Fruit fly (Drosophila melanogaster): ENCODE measurements around the gene U2af38.
A peak's percentile ranks its signal among the peaks of the same experiment; 100 is the strongest.

The U2af38 gene

dm6 chr2L:297480-298284, 3.2 kb upstream of the U2af38 start, which contains the start of gene Pi3K21B (continued):
- 0 out of 2 replicates have a peak, but pooled peaks have one; percentile 39 for TF ChIP-seq CG42726 (GFP tag; IDR thresholded peaks at IDR 0.05; ENCODE audit: partially characterized antibody)
- peak; percentile 29 for TF ChIP-seq CTCF (GFP tag; optimal IDR thresholded peaks at IDR 0.05)
- TF ChIP-seq CG2199 (GFP tag; IDR thresholded peaks at IDR 0.05), result no peak
- peak; percentile 60 for TF ChIP-seq CG6683 (GFP tag; optimal IDR thresholded peaks at IDR 0.05)
- TF ChIP-seq lov (optimal IDR thresholded peaks at IDR 0.05), result no peak
- TF ChIP-seq lov (GFP tag; IDR thresholded peaks at IDR 0.05), result 0 out of 3 replicates have a peak, but pooled peaks have one; percentile 4
- TF ChIP-seq CG9932 (GFP tag; IDR thresholded peaks at IDR 0.05), result peak; percentile 97
- peak; percentile 83 for TF ChIP-seq CG10366 (GFP tag; IDR thresholded peaks at IDR 0.05)
- peak; percentile 92 for TF ChIP-seq CG12155 (GFP tag; optimal IDR thresholded peaks at IDR 0.05)
- TF ChIP-seq Mrtf (GFP tag; IDR thresholded peaks at IDR 0.05), result no peak; the same call in none of the 3 replicates
- peak; percentile 84 for TF ChIP-seq twi (tag; optimal IDR thresholded peaks at IDR 0.05)
- TF ChIP-seq cato (GFP tag; optimal IDR thresholded peaks at IDR 0.05; ENCODE audit: borderline replicate concordance), result peak; percentile 84
- peak; percentile 86 for TF ChIP-seq Fer1 (GFP tag; optimal IDR thresholded peaks at IDR 0.05)
- TF ChIP-seq cwo (GFP tag; optimal IDR thresholded peaks at IDR 0.05), result peak; percentile 69
- peak; percentile 69 for TF ChIP-seq ash1 (GFP tag; optimal IDR thresholded peaks at IDR 0.05)
- no peak for TF ChIP-seq sc (optimal IDR thresholded peaks at IDR 0.05)
- TF ChIP-seq sc (GFP tag; optimal IDR thresholded peaks at IDR 0.05), result peak; percentile 85
- peak; percentile 95 for TF ChIP-seq CoRest (tag; optimal IDR thresholded peaks at IDR 0.05)
- TF ChIP-seq CG2116 (GFP tag; optimal IDR thresholded peaks at IDR 0.05), result peak; percentile 81
- no peak; the same call in 1 of the 2 replicates for TF ChIP-seq amos (GFP tag; IDR thresholded peaks at IDR 0.05; ENCODE audit: partially characterized antibody)
- peak; percentile 84 for TF ChIP-seq ssp (GFP tag; IDR thresholded peaks at IDR 0.05)
- peak; percentile 87 for TF ChIP-seq CG17359 (tag; optimal IDR thresholded peaks at IDR 0.05)
- peak; percentile 90 for TF ChIP-seq Hsf (GFP tag; optimal IDR thresholded peaks at IDR 0.05)
- peak; percentile 86 for TF ChIP-seq ab (GFP tag; optimal IDR thresholded peaks at IDR 0.05)
- TF ChIP-seq klu (GFP tag; IDR thresholded peaks at IDR 0.05), result peak; percentile 77
- peak; percentile 93 for TF ChIP-seq CG12391 (tag; optimal IDR thresholded peaks at IDR 0.05)
- peak; percentile 87 for TF ChIP-seq CG9215 (GFP tag; IDR thresholded peaks at IDR 0.05)
- peak; percentile 87 to 88 for TF ChIP-seq chif (GFP tag; optimal IDR thresholded peaks at IDR 0.05)
- TF ChIP-seq Myb (GFP tag; optimal IDR thresholded peaks at IDR 0.05), result peak; percentile 75
- TF ChIP-seq Nf-YC (tag; optimal IDR thresholded peaks at IDR 0.05), result peak; percentile 86
- TF ChIP-seq CG31388 (GFP tag; optimal IDR thresholded peaks at IDR 0.05), result peak; percentile 82
- peak; percentile 36 for TF ChIP-seq sima (GFP tag; optimal IDR thresholded peaks at IDR 0.05)
- TF ChIP-seq Pdp1 (GFP tag; optimal IDR thresholded peaks at IDR 0.05), result peak; percentile 85 to 90
- TF ChIP-seq Dip2 (GFP tag; IDR thresholded peaks at IDR 0.05), result no peak
- TF ChIP-seq CG9437 (GFP tag; optimal IDR thresholded peaks at IDR 0.05), result peak; percentile 100
- TF ChIP-seq CG4282 (GFP tag; optimal IDR thresholded peaks at IDR 0.05), result peak; percentile 92
- TF ChIP-seq psq (GFP tag; optimal IDR thresholded peaks at IDR 0.05), result peak; percentile 54
- peak; percentile 70 for TF ChIP-seq peb (GFP tag; IDR thresholded peaks at IDR 0.05)
- TF ChIP-seq sr (GFP tag; IDR thresholded peaks at IDR 0.05), result peak; percentile 52; the same call in 1 of the 3 replicates
- TF ChIP-seq CG6689 (GFP tag; IDR thresholded peaks at IDR 0.05), result peak; percentile 83
- peak; percentile 14 for TF ChIP-seq ac (GFP tag; optimal IDR thresholded peaks at IDR 0.05)
- peak; percentile 89 for TF ChIP-seq Fer3 (tag; optimal IDR thresholded peaks at IDR 0.05)
- peak; percentile 86 for TF ChIP-seq Oli (tag; optimal IDR thresholded peaks at IDR 0.05)
- no peak for TF ChIP-seq oc (tag; optimal IDR thresholded peaks at IDR 0.05)
- peak; percentile 87 for TF ChIP-seq Sox102F (GFP tag; optimal IDR thresholded peaks at IDR 0.05)
- peak; percentile 93 for TF ChIP-seq CG9876 (GFP tag; optimal IDR thresholded peaks at IDR 0.05)
- peak; percentile 78 for TF ChIP-seq CG17912 (GFP tag; optimal IDR thresholded peaks at IDR 0.05)
- TF ChIP-seq slou (GFP tag; optimal IDR thresholded peaks at IDR 0.05), result peak; percentile 88
- TF ChIP-seq CG11398 (GFP tag; optimal IDR thresholded peaks at IDR 0.05), result peak; percentile 76
- peak; percentile 81 for TF ChIP-seq CG12769 (tag; optimal IDR thresholded peaks at IDR 0.05)
